Fruit fly (Drosophila melanogaster) whole organism, embryonic: ENCODE data around the gene CG6149.

Experiments
- CG10147 ChIP-seq: fragments of 200-800 bp; sonication (Bioruptor generic); optimal IDR thresholded peaks from 2 replicates; lab custom pipeline; 2019; ENCODE audit warnings: missing biosample characterization, mild to moderate bottlenecking, missing genetic modification characterization, moderate library complexity
- CG10979 ChIP-seq: fragments of 200-800 bp; sonication (Bioruptor generic); optimal IDR thresholded peaks from 2 replicates; lab custom pipeline; 2018; ENCODE audit warnings: missing biosample characterization, mild to moderate bottlenecking, missing genetic modification characterization, moderate library complexity
- CG11398 ChIP-seq: fragments of 200-800 bp; sonication (Bioruptor generic); optimal IDR thresholded peaks from 2 replicates; lab custom pipeline; 2016; ENCODE audit warnings: missing biosample characterization, missing genetic modification characterization
- CG12236 ChIP-seq: fragments of 200-800 bp; sonication (Bioruptor generic); optimal IDR thresholded peaks from 2 replicates; lab custom pipeline; 2016; ENCODE audit warnings: missing biosample characterization, missing genetic modification characterization
- CG12744 ChIP-seq: fragments of 200-800 bp; sonication (Bioruptor generic); optimal IDR thresholded peaks from 2 replicates; lab custom pipeline; 2016; ENCODE audit warnings: missing biosample characterization, missing genetic modification characterization
- CG14014 ChIP-seq: fragments of 200-800 bp; sonication (Bioruptor generic); IDR thresholded peaks from 2 replicates; pipeline ENCODE4 v1.3.6; 2022; ENCODE audit warnings: missing biosample characterization, missing genetic modification characterization
- CG14050 ChIP-seq: fragments of 200-800 bp; sonication (Bioruptor generic); IDR thresholded peaks from 3 replicates; pipeline ENCODE4 v1.3.6; 2022; ENCODE audit warnings: missing biosample characterization, missing genetic modification characterization
- CG1647 ChIP-seq: fragments of 200-800 bp; sonication (Bioruptor generic); optimal IDR thresholded peaks from 3 replicates; lab custom pipeline; 2016; ENCODE audit warnings: missing biosample characterization, missing genetic modification characterization
- CG17328 ChIP-seq: fragments of 200-800 bp; sonication (Bioruptor generic); IDR thresholded peaks from 2 replicates; pipeline ENCODE4 v1.3.6; 2022; ENCODE audit warnings: missing biosample characterization, missing genetic modification characterization
- CG18262 ChIP-seq: fragments of 200-800 bp; optimal IDR thresholded peaks from 3 replicates; lab custom pipeline; 2019; ENCODE audit warnings: missing biosample characterization, mild to moderate bottlenecking, missing genetic modification characterization, moderate library complexity
- CG2712 ChIP-seq: fragments of 200-800 bp; optimal IDR thresholded peaks from 3 replicates; lab custom pipeline; 2019; ENCODE audit warnings: missing biosample characterization, mild to moderate bottlenecking, missing genetic modification characterization, moderate library complexity
- CG3281 ChIP-seq: fragments of 200-800 bp; sonication (Bioruptor generic); optimal IDR thresholded peaks from 3 replicates; lab custom pipeline; 2017; ENCODE audit warnings: missing biosample characterization, mild to moderate bottlenecking, missing genetic modification characterization
- CG4328 ChIP-seq: fragments of 200-800 bp; sonication (Bioruptor generic); optimal IDR thresholded peaks from 3 replicates; lab custom pipeline; 2017; ENCODE audit warnings: missing biosample characterization, missing genetic modification reagents, missing genetic modification characterization
- CG4617 ChIP-seq: fragments of 200-800 bp; sonication (Bioruptor generic); optimal IDR thresholded peaks from 3 replicates; lab custom pipeline; 2016; ENCODE audit warnings: missing biosample characterization, missing genetic modification characterization, borderline replicate concordance
- CG7963 ChIP-seq: fragments of 200-800 bp; sonication (Bioruptor generic); IDR thresholded peaks from 3 replicates; pipeline ENCODE4 v1.3.6; 2022; ENCODE audit warnings: missing biosample characterization, missing genetic modification characterization; ENCODE audit not compliant: partially characterized antibody
- CG8478 ChIP-seq: fragments of >200 bp; optimal IDR thresholded peaks from 2 replicates; lab custom pipeline; 2018
- CG9609 ChIP-seq: fragments of 200-800 bp; sonication (Bioruptor generic); optimal IDR thresholded peaks from 3 replicates; lab custom pipeline; 2016; ENCODE audit warnings: missing biosample characterization, missing genetic modification characterization
- Chrac-16 ChIP-seq: fragments of 200-800 bp; sonication (Bioruptor generic); optimal IDR thresholded peaks from 3 replicates; lab custom pipeline; 2016; ENCODE audit warnings: missing biosample characterization, missing genetic modification characterization
- Elba2 ChIP-seq: fragments of 200-800 bp; sonication (Bioruptor generic); optimal IDR thresholded peaks from 3 replicates; lab custom pipeline; 2016; ENCODE audit warnings: missing biosample characterization, missing genetic modification characterization
- Fer1 ChIP-seq: fragments of 200-800 bp; sonication (Bioruptor generic); optimal IDR thresholded peaks from 2 replicates; lab custom pipeline; 2017; ENCODE audit warnings: missing biosample characterization, mild to moderate bottlenecking, missing genetic modification characterization
- HLHmδ ChIP-seq: fragments of 200-800 bp; sonication (Bioruptor generic); optimal IDR thresholded peaks from 2 replicates; lab custom pipeline; 2018; ENCODE audit warnings: missing biosample characterization, mild to moderate bottlenecking, missing genetic modification characterization, moderate library complexity
- Hmx ChIP-seq: fragments of 200-800 bp; sonication (Bioruptor generic); optimal IDR thresholded peaks from 2 replicates; lab custom pipeline; 2016; ENCODE audit warnings: missing biosample characterization, missing genetic modification characterization
- Hr39 ChIP-seq: fragments of >200 bp; optimal IDR thresholded peaks from 2 replicates; lab custom pipeline; 2017
- Lhr ChIP-seq: fragments of 200-800 bp; sonication (Bioruptor generic); optimal IDR thresholded peaks from 3 replicates; lab custom pipeline; 2017; ENCODE audit warnings: mild to moderate bottlenecking, missing biosample characterization, missing genetic modification reagents, missing genetic modification characterization
- Mes4 ChIP-seq: fragments of 200-800 bp; sonication (Bioruptor generic); optimal IDR thresholded peaks from 2 replicates; lab custom pipeline; 2016; ENCODE audit warnings: missing biosample characterization, missing genetic modification characterization
- Pdp1 ChIP-seq, 2 experiments: fragments of 200-800 bp; sonication (Bioruptor generic); optimal IDR thresholded peaks; 3 replicates each; lab custom pipeline; 2016; ENCODE audit warnings: missing biosample characterization in 2 of 2, missing genetic modification characterization in 2 of 2, mild to moderate bottlenecking in 1 of 2, moderate library complexity in 1 of 2
- Spps ChIP-seq: fragments of 200-800 bp; sonication (Bioruptor generic); optimal IDR thresholded peaks from 2 replicates; lab custom pipeline; 2018; ENCODE audit warnings: missing biosample characterization, mild to moderate bottlenecking, missing genetic modification characterization
- Sry-β ChIP-seq: fragments of 200-800 bp; sonication (Bioruptor generic); optimal IDR thresholded peaks from 2 replicates; lab custom pipeline; 2018; ENCODE audit warnings: missing biosample characterization, mild to moderate bottlenecking, missing genetic modification characterization, moderate library complexity
- Usf ChIP-seq: fragments of 200-800 bp; sonication (Bioruptor generic); optimal IDR thresholded peaks from 2 replicates; lab custom pipeline; 2017; ENCODE audit warnings: missing genotype, missing biosample characterization, missing genetic modification characterization
- amos ChIP-seq: fragments of 200-800 bp; sonication (Bioruptor generic); IDR thresholded peaks from 2 replicates; pipeline ENCODE4 v1.3.6; 2022; ENCODE audit warnings: missing biosample characterization, missing genetic modification characterization; ENCODE audit not compliant: partially characterized antibody
- ase ChIP-seq: fragments of 200-800 bp; sonication (Bioruptor generic); IDR thresholded peaks from 3 replicates; pipeline ENCODE4 v1.3.6; 2022; ENCODE audit warnings: missing biosample characterization, missing genetic modification characterization
- bigmax ChIP-seq: fragments of 200-800 bp; sonication (Bioruptor generic); optimal IDR thresholded peaks from 2 replicates; lab custom pipeline; 2018; ENCODE audit warnings: missing biosample characterization, mild to moderate bottlenecking, missing genetic modification characterization
- bowl ChIP-seq: fragments of 200-800 bp; sonication (Bioruptor generic); IDR thresholded peaks from 2 replicates; pipeline ENCODE4 v1.3.6; 2022; ENCODE audit warnings: missing biosample characterization, missing genetic modification characterization
- cad ChIP-seq: fragments of >200 bp; optimal IDR thresholded peaks from 2 replicates; lab custom pipeline; 2017; ENCODE audit warnings: missing biosample characterization, missing genetic modification characterization
- chinmo ChIP-seq: fragments of 200-800 bp; sonication (Bioruptor generic); IDR thresholded peaks from 4 replicates; pipeline ENCODE4 v1.3.6; 2022; ENCODE audit warnings: missing biosample characterization, missing genetic modification characterization; ENCODE audit not compliant: partially characterized antibody
- cwo ChIP-seq: fragments of 200-800 bp; sonication (Bioruptor generic); optimal IDR thresholded peaks from 3 replicates; lab custom pipeline; 2017; ENCODE audit warnings: missing biosample characterization, missing genetic modification characterization, mild to moderate bottlenecking, moderate library complexity, missing genetic modification reagents
- dati ChIP-seq: fragments of 200-800 bp; sonication (Bioruptor generic); IDR thresholded peaks from 2 replicates; pipeline ENCODE4 v1.3.6; 2022; ENCODE audit warnings: missing biosample characterization, missing genetic modification characterization
- exex ChIP-seq: fragments of 200-800 bp; sonication (Bioruptor generic); optimal IDR thresholded peaks from 4 replicates; lab custom pipeline; 2018; ENCODE audit warnings: missing biosample characterization, mild to moderate bottlenecking, missing genetic modification characterization, moderate library complexity
- fd64A ChIP-seq: fragments of 200-800 bp; sonication (Bioruptor generic); optimal IDR thresholded peaks from 3 replicates; lab custom pipeline; 2018; ENCODE audit warnings: missing biosample characterization, mild to moderate bottlenecking, missing genetic modification characterization
- ftz-f1 ChIP-seq: fragments of 200-800 bp; sonication (Bioruptor generic); optimal IDR thresholded peaks from 2 replicates; lab custom pipeline; 2016; ENCODE audit warnings: missing biosample characterization, missing genetic modification characterization
- gem ChIP-seq: fragments of 200-800 bp; sonication (Bioruptor generic); optimal IDR thresholded peaks from 2 replicates; lab custom pipeline; 2019; ENCODE audit warnings: missing biosample characterization, mild to moderate bottlenecking, missing genetic modification characterization, moderate library complexity
- hth ChIP-seq: fragments of >200 bp; optimal IDR thresholded peaks from 2 replicates; lab custom pipeline; 2017; ENCODE audit warnings: inconsistent platforms
- mirr ChIP-seq: fragments of 200-800 bp; sonication (Bioruptor generic); optimal IDR thresholded peaks from 3 replicates; lab custom pipeline; 2018; ENCODE audit warnings: missing biosample characterization, mild to moderate bottlenecking, missing genetic modification characterization
- nmo ChIP-seq: fragments of 200-800 bp; sonication (Bioruptor generic); optimal IDR thresholded peaks from 2 replicates; lab custom pipeline; 2018; ENCODE audit warnings: missing biosample characterization, mild to moderate bottlenecking, missing genetic modification characterization, moderate library complexity
- pros ChIP-seq: fragments of 200-800 bp; sonication (Bioruptor generic); optimal IDR thresholded peaks from 3 replicates; lab custom pipeline; 2019; ENCODE audit warnings: missing biosample characterization, mild to moderate bottlenecking, missing genetic modification characterization, moderate library complexity
- pum ChIP-seq: fragments of 200-800 bp; sonication (Bioruptor generic); optimal IDR thresholded peaks from 2 replicates; lab custom pipeline; 2016; ENCODE audit warnings: missing biosample characterization, missing genetic modification characterization
- sisA ChIP-seq: fragments of 200-800 bp; sonication (Bioruptor generic); IDR thresholded peaks from 2 replicates; pipeline ENCODE4 v1.3.6; 2022; ENCODE audit warnings: missing biosample characterization, missing genetic modification characterization
- slbo ChIP-seq: fragments of 200-800 bp; sonication (Bioruptor generic); IDR thresholded peaks from 2 replicates; pipeline ENCODE4 v1.3.6; 2022; ENCODE audit warnings: missing biosample characterization, missing genetic modification characterization
- slp2 ChIP-seq: fragments of 200-800 bp; sonication (Bioruptor generic); optimal IDR thresholded peaks from 2 replicates; lab custom pipeline; 2016; ENCODE audit warnings: missing biosample characterization, missing genetic modification characterization
- stc ChIP-seq: fragments of 200-800 bp; sonication (Bioruptor generic); IDR thresholded peaks from 2 replicates; pipeline ENCODE4 v1.3.6; 2022; ENCODE audit warnings: missing biosample characterization, missing genetic modification characterization
- unc-4 ChIP-seq: fragments of 200-800 bp; sonication (Bioruptor generic); IDR thresholded peaks from 2 replicates; pipeline ENCODE4 v1.3.6; 2022; ENCODE audit warnings: missing biosample characterization, missing genetic modification characterization; ENCODE audit not compliant: partially characterized antibody
- zfh1 ChIP-seq: fragments of 200-800 bp; sonication (Bioruptor generic); IDR thresholded peaks from 3 replicates; pipeline ENCODE4 v1.3.6; 2022; ENCODE audit warnings: missing biosample characterization, missing genetic modification characterization

The CG6149 gene

DNA sequence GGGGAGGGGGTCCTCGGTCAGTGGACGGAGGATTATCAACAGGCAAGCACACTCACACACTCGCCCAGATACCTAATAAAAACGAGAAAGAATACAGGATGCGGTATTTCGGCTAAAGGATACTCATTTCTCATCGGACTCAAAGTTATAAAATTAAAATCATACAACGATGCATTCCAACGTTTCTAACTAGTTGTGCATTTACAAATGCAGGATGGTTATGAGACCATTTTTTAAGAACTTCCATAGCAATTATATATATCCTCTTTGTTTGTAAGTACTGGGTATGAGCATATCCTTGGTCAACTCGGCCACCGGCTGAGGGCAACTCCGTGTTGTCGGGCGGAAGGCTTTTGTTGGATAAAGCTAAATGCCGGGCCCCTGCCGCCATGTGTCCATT, 33.0 kb downstream of the CG6149 start (continued):
- TF ChIP-seq ase (GFP tag; lab: Robert Waterston, UW) (no peak), CG7963 (GFP tag; lab: Robert Waterston, UW) (no peak), amos (GFP tag; lab: Robert Waterston, UW) (no peak), sisA (GFP tag; lab: Robert Waterston, UW) (peak; percentile 53), CG12744 (no peak), stc (GFP tag; lab: Robert Waterston, UW) (0 out of 2 replicates have a peak, but pooled peaks have one; percentile 29), CG2712 (tag; lab: Kevin White, UChicago) (peak; percentile 37), mirr (GFP tag; lab: Kevin White, UChicago) (no peak), CG8478 (no peak), cad (no peak), CG4328 (no peak), Usf (GFP tag; lab: Kevin White, UChicago) (no peak), HLHmδ (GFP tag; lab: Kevin White, UChicago) (no peak), pros (GFP tag; lab: Kevin White, UChicago) (no peak), CG14014 (GFP tag; lab: Robert Waterston, UW) (peak; percentile 50), Fer1 (GFP tag; lab: Kevin White, UChicago) (peak; percentile 56), Chrac-16 (GFP tag; lab: Kevin White, UChicago) (no peak), Lhr (GFP tag; lab: Kevin White, UChicago) (no peak), fd64A (GFP tag; lab: Kevin White, UChicago) (no peak), CG9609 (GFP tag; lab: Kevin White, UChicago) (no peak), Spps (no peak), cwo (GFP tag; lab: Kevin White, UChicago) (peak; percentile 28), Hr39 (no peak), unc-4 (GFP tag; lab: Robert Waterston, UW) (no peak), chinmo (GFP tag; lab: Robert Waterston, UW) (no peak), bowl (no peak), zfh1 (peak; percentile 40; the same call in 2 of the 3 replicates), ftz-f1 (GFP tag; lab: Kevin White, UChicago) (no peak), hth (lab: Kevin White, UChicago) (no peak), slbo (GFP tag; lab: Robert Waterston, UW) (peak; percentile 61), CG1647 (no peak), CG14050 (GFP tag; lab: Robert Waterston, UW) (no peak), CG11398 (GFP tag; lab: Kevin White, UChicago) (no peak), exex (tag; lab: Kevin White, UChicago) (no peak), nmo (GFP tag; lab: Kevin White, UChicago) (no peak), slp2 (GFP tag; lab: Kevin White, UChicago) (no peak), CG3281 (GFP tag; lab: Kevin White, UChicago) (peak; percentile 11), pum (no peak), CG17328 (GFP tag; lab: Robert Waterston, UW) (no peak), Elba2 (GFP tag; lab: Kevin White, UChicago) (no peak), dati (GFP tag; lab: Robert Waterston, UW) (no peak), CG10979 (tag; lab: Kevin White, UChicago) (peak; percentile 20), Sry-β (no peak), bigmax (GFP tag; lab: Kevin White, UChicago) (no peak), gem (tag; lab: Kevin White, UChicago) (peak; percentile 32), Pdp1 (GFP tag; optimal IDR thresholded peaks at IDR 0.05; lab: Kevin White, UChicago) (no peak), CG4617 (no peak), CG10147 (GFP tag; lab: Kevin White, UChicago) (peak; percentile 28), Mes4 (GFP tag; lab: Kevin White, UChicago) (no peak), CG12236 (GFP tag; lab: Kevin White, UChicago) (no peak), CG18262 (tag; lab: Kevin White, UChicago) (no peak), Hmx (GFP tag; lab: Kevin White, UChicago) (no peak)
